Worm (Caenorhabditis elegans) whole organism, L4 larva: Measurements from ENCODE around the gene Y39B6A.42.
A peak's percentile ranks its signal among the peaks of the same experiment; 100 is the strongest.

Experiments
- F10B5.3 ChIP-seq: sonication (generic microtip); optimal IDR thresholded peaks from 2 replicates; lab custom pipeline; 2016; ENCODE audit warnings: mild to moderate bottlenecking, missing genetic modification characterization, missing compliant biosample characterization
- F37D6.2 ChIP-seq: sonication (generic microtip); optimal IDR thresholded peaks from 2 replicates; lab custom pipeline; 2016; ENCODE audit warnings: mild to moderate bottlenecking, missing genetic modification characterization, missing compliant biosample characterization
- F44E2.7 ChIP-seq: fragments of 200-800 bp; sonication (Bioruptor generic); IDR thresholded peaks from 2 replicates; pipeline ENCODE4 v2.1.2; 2022; ENCODE audit warnings: missing genetic modification characterization, missing compliant biosample characterization
- F49E8.2 ChIP-seq: sonication (generic microtip); optimal IDR thresholded peaks from 2 replicates; lab custom pipeline; 2016; ENCODE audit warnings: missing compliant biosample characterization, mild to moderate bottlenecking, missing genetic modification characterization, borderline replicate concordance
- T26A8.4 ChIP-seq: fragments of 200-800 bp; sonication (Bioruptor generic); IDR thresholded peaks from 2 replicates; pipeline ENCODE4 v1.3.6; 2022; ENCODE audit warnings: missing genetic modification characterization, missing compliant biosample characterization
- Y5F2A.4 ChIP-seq: fragments of 200-800 bp; sonication (Bioruptor generic); optimal IDR thresholded peaks from 2 replicates; lab custom pipeline; 2018; ENCODE audit warnings: mild to moderate bottlenecking, missing genetic modification characterization, missing compliant biosample characterization
- ZK337.2 ChIP-seq: fragments of 200-800 bp; sonication (Bioruptor generic); IDR thresholded peaks from 2 replicates; pipeline ENCODE4 v1.3.6; 2022; ENCODE audit warnings: missing genetic modification reagents, missing genetic modification characterization, missing compliant biosample characterization
- ZK546.5 ChIP-seq, 2 experiments: sonication (generic microtip); optimal IDR thresholded peaks; 2 replicates each; lab custom pipeline; 2017; ENCODE audit warnings: missing biosample characterization in 2 of 2, missing genetic modification characterization in 2 of 2
- aha-1 ChIP-seq: fragments of 150-350 bp; peaks from one replicate; lab custom pipeline; 2014; ENCODE audit warnings: missing biosample characterization, missing genetic modification characterization
- aly-2 ChIP-seq: sonication (generic microtip); optimal IDR thresholded peaks from 2 replicates; lab custom pipeline; 2018; ENCODE audit warnings: missing biosample characterization, missing genetic modification characterization
- ama-1 ChIP-seq: fragments of 150-350 bp; optimal IDR thresholded peaks from 2 replicates; lab custom pipeline; 2014; ENCODE audit warnings: inconsistent platforms, mixed read lengths
- arid-1 ChIP-seq: fragments of 200-800 bp; sonication (Bioruptor generic); conservative IDR thresholded peaks from 2 replicates; pipeline ENCODE4 v1.3.6; 2022; ENCODE audit warnings: missing genetic modification reagents, missing genetic modification characterization, missing compliant biosample characterization
- ceh-28 ChIP-seq: fragments of 150-350 bp; optimal IDR thresholded peaks from 2 replicates; lab custom pipeline; 2014; ENCODE audit warnings: missing biosample characterization, missing genetic modification reagents, missing genetic modification characterization
- ceh-32 ChIP-seq: sonication (generic microtip); optimal IDR thresholded peaks from 2 replicates; lab custom pipeline; 2016; ENCODE audit warnings: mild to moderate bottlenecking, missing genetic modification characterization, missing compliant biosample characterization; ENCODE audit not compliant: poor library complexity
- ces-1 ChIP-seq: fragments of 150-350 bp; sonication (generic microtip); optimal IDR thresholded peaks from 4 replicates; lab custom pipeline; 2014; ENCODE audit warnings: missing biosample characterization, missing genetic modification reagents, missing genetic modification characterization
- daf-19 ChIP-seq: fragments of 200-800 bp; sonication (Bioruptor generic); conservative IDR thresholded peaks from 2 replicates; pipeline ENCODE4 v1.3.6; 2022; ENCODE audit warnings: missing genetic modification characterization, missing compliant biosample characterization
- dmd-6 ChIP-seq: fragments of 200-800 bp; sonication (Bioruptor generic); IDR thresholded peaks from 2 replicates; pipeline ENCODE4 v1.3.6; 2022; ENCODE audit warnings: missing genetic modification reagents, missing genetic modification characterization, missing compliant biosample characterization
- dmd-8 ChIP-seq: fragments of 200-800 bp; sonication (Bioruptor generic); IDR thresholded peaks from 2 replicates; pipeline ENCODE4 v1.3.6; 2022; ENCODE audit warnings: missing genetic modification characterization, missing compliant biosample characterization
- egl-43 ChIP-seq: fragments of 200-800 bp; sonication (Bioruptor generic); IDR thresholded peaks from 2 replicates; pipeline ENCODE4 v1.3.6; 2022; ENCODE audit warnings: missing genetic modification reagents, missing genetic modification characterization, missing compliant biosample characterization
- fkh-10 ChIP-seq: fragments of 150-350 bp; optimal IDR thresholded peaks from 2 replicates; lab custom pipeline; 2014; ENCODE audit warnings: missing biosample characterization, missing genetic modification reagents, missing genetic modification characterization
- gei-8 ChIP-seq: fragments of 200-800 bp; sonication (Bioruptor generic); optimal IDR thresholded peaks from 2 replicates; lab custom pipeline; 2018; ENCODE audit warnings: mild to moderate bottlenecking, missing genetic modification characterization, missing compliant biosample characterization
- hlh-30 ChIP-seq: sonication (generic microtip); optimal IDR thresholded peaks from 2 replicates; lab custom pipeline; 2017; ENCODE audit warnings: antibody characterized with exemption, mild to moderate bottlenecking, missing genetic modification characterization, missing compliant biosample characterization; ENCODE audit not compliant: insufficient read depth
- hmg-1.1 ChIP-seq: fragments of 200-800 bp; sonication (Bioruptor generic); IDR thresholded peaks from 2 replicates; pipeline ENCODE4 v1.3.6; 2022; ENCODE audit warnings: missing genetic modification reagents, missing genetic modification characterization, missing compliant biosample characterization
- lim-7 ChIP-seq: fragments of 200-800 bp; sonication (Bioruptor generic); IDR thresholded peaks from 2 replicates; pipeline ENCODE4 v1.3.6; 2022; ENCODE audit warnings: missing genetic modification characterization, missing compliant biosample characterization
- lin-38 ChIP-seq: fragments of 200-800 bp; sonication (Bioruptor generic); IDR thresholded peaks from 2 replicates; pipeline ENCODE4 v1.3.6; 2022; ENCODE audit warnings: missing genetic modification reagents, missing genetic modification characterization, missing compliant biosample characterization
- madf-9 ChIP-seq: fragments of 200-800 bp; sonication (Bioruptor generic); conservative IDR thresholded peaks from 2 replicates; pipeline ENCODE4 v1.3.6; 2022; ENCODE audit warnings: missing genetic modification reagents, missing genetic modification characterization, missing compliant biosample characterization
- mdl-1 ChIP-seq, 2 experiments: fragments of 150-350 bp in 1 of 2; sonication (generic microtip) in 1 of 2; optimal IDR thresholded peaks; 2 replicates each; lab custom pipeline; 2014 to 2017; ENCODE audit warnings: missing biosample characterization in 2 of 2, missing genetic modification characterization in 2 of 2
- mdt-29 ChIP-seq: fragments of 200-800 bp; sonication (Bioruptor generic); IDR thresholded peaks from 2 replicates; pipeline ENCODE4 v1.3.6; 2022; ENCODE audit warnings: missing genetic modification reagents, missing genetic modification characterization, missing compliant biosample characterization
- nhr-10 ChIP-seq: fragments of 150-350 bp; optimal IDR thresholded peaks from 2 replicates; lab custom pipeline; 2014; ENCODE audit warnings: missing biosample characterization, missing genetic modification characterization
- nhr-25 ChIP-seq: sonication (generic microtip); optimal IDR thresholded peaks from 2 replicates; lab custom pipeline; 2017; ENCODE audit warnings: missing genetic modification characterization, mild to moderate bottlenecking, missing compliant biosample characterization, antibody characterized with exemption, moderate library complexity, borderline replicate concordance; ENCODE audit not compliant: insufficient read depth
- php-3 ChIP-seq: fragments of 200-800 bp; sonication (Bioruptor generic); IDR thresholded peaks from 2 replicates; pipeline ENCODE4 v1.3.6; 2022; ENCODE audit warnings: missing genetic modification reagents, missing genetic modification characterization, missing compliant biosample characterization
- pqm-1 ChIP-seq: sonication (generic microtip); optimal IDR thresholded peaks from 2 replicates; lab custom pipeline; 2017; ENCODE audit warnings: missing biosample characterization, missing genetic modification characterization
- rbr-2 ChIP-seq: sonication (generic microtip); optimal IDR thresholded peaks from 2 replicates; lab custom pipeline; 2016; ENCODE audit warnings: missing genotype, missing genetic modification characterization, missing compliant biosample characterization
- saeg-2 ChIP-seq: fragments of 200-800 bp; sonication (Bioruptor generic); IDR thresholded peaks from 2 replicates; pipeline ENCODE4 v1.3.6; 2022; ENCODE audit warnings: missing genetic modification reagents, missing genetic modification characterization, missing compliant biosample characterization
- sdz-12 ChIP-seq: fragments of 200-800 bp; sonication (Bioruptor generic); optimal IDR thresholded peaks from 2 replicates; lab custom pipeline; 2018; ENCODE audit warnings: mild to moderate bottlenecking, missing genetic modification characterization, missing compliant biosample characterization
- unc-39 ChIP-seq: sonication (generic microtip); optimal IDR thresholded peaks from 2 replicates; lab custom pipeline; 2017; ENCODE audit warnings: missing biosample characterization, missing genetic modification characterization
- unc-62 ChIP-seq, 3 experiments: fragments of 150-350 bp in 1 of 3; sonication (generic microtip); optimal IDR thresholded peaks in 2 of 3; peaks in 1 of 3; 1 replicate in 1 of 3; 2 replicates in 2 of 3; lab custom pipeline; 2014 to 2017; ENCODE audit warnings: missing biosample characterization in 3 of 3, missing genetic modification characterization in 3 of 3, missing genetic modification reagents in 3 of 3, missing genotype in 1 of 3
- zag-1 ChIP-seq: fragments of 150-350 bp; optimal IDR thresholded peaks from 2 replicates; lab custom pipeline; 2014; ENCODE audit warnings: missing biosample characterization, missing genetic modification characterization
- zip-11 ChIP-seq: fragments of 200-800 bp; sonication (Bioruptor generic); IDR thresholded peaks from 2 replicates; pipeline ENCODE4 v1.3.6; 2022; ENCODE audit warnings: missing genetic modification characterization, missing compliant biosample characterization

The Y39B6A.42 gene

DNA sequence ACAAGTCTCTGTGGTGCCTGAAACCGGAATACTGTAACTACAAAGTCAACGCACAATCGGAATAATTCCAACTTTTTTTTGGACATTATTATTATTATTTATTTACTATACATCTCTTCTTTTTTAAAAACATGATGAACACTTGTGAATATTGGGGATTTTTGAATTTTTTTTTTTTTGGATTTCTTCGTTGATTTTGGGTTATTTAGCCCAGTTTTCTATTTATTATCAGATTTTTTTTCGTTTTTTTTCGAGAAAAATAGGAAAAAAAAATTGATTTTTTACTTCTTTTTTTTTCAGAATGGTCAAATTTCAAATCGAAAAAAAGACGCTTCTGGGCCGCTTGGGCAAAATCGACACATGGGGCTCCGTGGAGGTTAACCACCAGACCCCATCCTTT is 28.6 kb upstream of the Y39B6A.42 start, which contains the start of gene tgt-2:
tgt-2 (plus strand) TSS at position 301 of the 400 bp plus-strand sequence.
- TF ChIP-seq ceh-28 (tag; lab: Kevin White, UChicago) (no peak), T26A8.4 (GFP tag; lab: Robert Waterston, UW) (no peak), zip-11 (GFP tag; lab: Robert Waterston, UW) (no peak), aly-2 (tag; lab: Kevin White, UChicago) (no peak), egl-43 (GFP tag; lab: Robert Waterston, UW) (no peak), ZK546.5 (tag; optimal IDR thresholded peaks at IDR 0.05; lab: Kevin White, UChicago) (no peak), sdz-12 (GFP tag; lab: Kevin White, UChicago) (no peak), pqm-1 (tag; lab: Kevin White, UChicago) (no peak), arid-1 (GFP tag; lab: Robert Waterston, UW) (no peak), saeg-2 (GFP tag; lab: Robert Waterston, UW) (no peak), ceh-32 (tag; lab: Kevin White, UChicago) (no peak), ces-1 (GFP tag; lab: Kevin White, UChicago) (no peak), hmg-1.1 (no peak), mdt-29 (GFP tag; lab: Robert Waterston, UW) (no peak), php-3 (GFP tag; lab: Robert Waterston, UW) (no peak)

DNA sequence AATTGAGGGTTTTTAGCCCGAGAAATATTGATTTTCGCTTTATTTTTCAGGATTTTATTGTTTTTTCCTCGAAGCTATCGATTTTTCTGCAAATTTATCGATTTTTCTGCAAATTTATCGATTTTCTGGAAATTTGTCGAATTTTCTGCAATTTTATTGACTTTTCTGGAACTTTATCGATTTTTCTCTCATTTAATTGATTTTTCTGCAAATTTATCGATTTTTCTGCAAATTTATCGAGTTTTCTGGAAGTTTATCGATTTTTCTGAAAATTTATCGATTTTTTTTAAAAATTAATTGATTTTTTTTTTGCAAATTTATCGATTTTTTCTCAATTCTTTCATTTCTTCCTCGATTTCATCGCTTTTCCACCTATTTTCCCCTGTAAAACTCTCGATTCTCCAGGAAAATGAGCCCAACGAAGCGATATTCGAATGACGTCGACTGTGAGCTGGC is 24.1 kb upstream of the Y39B6A.42 start, which contains the start of gene gtf-2F2:
gtf-2F2 (plus strand) TSS at position 406 of the 456 bp plus-strand sequence.
- TF ChIP-seq fkh-10 (GFP tag; lab: Kevin White, UChicago) (no peak), aha-1 (tag; lab: Kevin White, UChicago) (peak; percentile 79), nhr-10 (tag; lab: Kevin White, UChicago) (no peak), egl-43 (GFP tag; lab: Robert Waterston, UW) (no peak), lim-7 (no peak), sdz-12 (GFP tag; lab: Kevin White, UChicago) (no peak), php-3 (GFP tag; lab: Robert Waterston, UW) (no peak), unc-62 (GFP tag; optimal IDR thresholded peaks at IDR 0.05 in 1 of 2; lab: Kevin White, UChicago) (no peak), unc-62 (tag; optimal IDR thresholded peaks at IDR 0.05; lab: Kevin White, UChicago) (no peak), ceh-28 (tag; lab: Kevin White, UChicago) (peak; percentile 91), mdt-29 (GFP tag; lab: Robert Waterston, UW) (no peak), ZK337.2 (GFP tag; lab: Robert Waterston, UW) (no peak)
- TF ChIP-seq, all 104 proteins: peak for 2

- no peak for TF ChIP-seq F44E2.7 (GFP tag; lab: Robert Waterston, UW)
- TF ChIP-seq hlh-30 (tag; lab: Kevin White, UChicago): no peak
- TF ChIP-seq zag-1 (tag; lab: Kevin White, UChicago): no peak
- TF ChIP-seq gei-8 (GFP tag; lab: Kevin White, UChicago): no peak
- TF ChIP-seq nhr-25 (tag; lab: Kevin White, UChicago): no peak
- TF ChIP-seq unc-39 (tag; lab: Kevin White, UChicago): no peak
- no peak for TF ChIP-seq lin-38
- no peak for TF ChIP-seq mdt-29 (GFP tag; lab: Robert Waterston, UW)
- TF ChIP-seq F10B5.3 (tag; lab: Kevin White, UChicago): no peak
- TF ChIP-seq dmd-6: no peak
- no peak for TF ChIP-seq madf-9
- TF ChIP-seq rbr-2 (tag; lab: Kevin White, UChicago): no peak
- no peak for TF ChIP-seq ama-1
- no peak for TF ChIP-seq dmd-8 (GFP tag; lab: Robert Waterston, UW)
- TF ChIP-seq daf-19 (GFP tag; lab: Robert Waterston, UW): no peak
- no peak for TF ChIP-seq F49E8.2
- no peak for TF ChIP-seq F37D6.2 (tag; lab: Kevin White, UChicago)
- no peak for TF ChIP-seq Y5F2A.4 (GFP tag; lab: Kevin White, UChicago)
- TF ChIP-seq pqm-1 (tag; lab: Kevin White, UChicago): no peak
- no peak for TF ChIP-seq mdl-1 (tag; optimal IDR thresholded peaks at IDR 0.05; lab: Kevin White, UChicago)
Measured at ce11 chrV:18993017-18993416, 23.6 kb upstream of the Y39B6A.42 start.
